Worm (Caenorhabditis elegans): Measurements from ENCODE around the gene ZK131.11.
A peak's percentile ranks its signal among the peaks of the same experiment; 100 is the strongest.

The ZK131.11 gene

DNA sequence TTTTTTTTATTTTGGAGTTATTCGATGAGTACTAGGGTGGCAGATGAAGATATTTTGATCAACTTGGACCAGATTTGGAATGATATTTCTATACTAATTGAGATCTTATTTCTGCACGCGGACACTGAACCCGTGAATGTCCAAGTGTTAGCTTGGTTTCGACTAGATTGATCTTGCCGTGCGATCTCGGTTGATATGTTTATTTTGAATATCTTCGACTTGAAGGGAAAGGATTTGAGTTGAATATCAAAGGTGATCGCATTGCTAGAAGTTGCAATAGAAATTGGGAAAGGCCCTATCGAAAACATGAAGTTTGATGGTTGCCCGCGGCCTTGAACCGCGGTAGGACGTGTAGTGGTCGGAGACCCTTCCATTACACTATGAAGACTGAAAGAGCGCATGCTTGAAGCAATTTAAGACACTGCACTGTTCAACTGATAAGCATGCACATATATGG lies 11.2 kb upstream of the ZK131.11 start:
- no peak for TF ChIP-seq klf-2 (GFP tag; conservative IDR thresholded peaks at IDR 0.05)
- TF ChIP-seq ztf-23 (GFP tag; IDR thresholded peaks at IDR 0.05), result no peak
- no peak for TF ChIP-seq med-1 (GFP tag; optimal IDR thresholded peaks at IDR 0.05; ENCODE audit: insufficient read depth)
- no peak for TF ChIP-seq ztf-29 (GFP tag; IDR thresholded peaks at IDR 0.05)
- no peak for TF ChIP-seq flt-1 (GFP tag; IDR thresholded peaks at IDR 0.05)
- no peak for TF ChIP-seq cog-1 (tag; optimal IDR thresholded peaks at IDR 0.05)
- TF ChIP-seq ref-1 (GFP tag; conservative IDR thresholded peaks at IDR 0.05), result no peak
- no peak for TF ChIP-seq T22C8.4 (GFP tag; IDR thresholded peaks at IDR 0.05)
- no peak for TF ChIP-seq tab-1 (GFP tag; IDR thresholded peaks at IDR 0.05)

DNA sequence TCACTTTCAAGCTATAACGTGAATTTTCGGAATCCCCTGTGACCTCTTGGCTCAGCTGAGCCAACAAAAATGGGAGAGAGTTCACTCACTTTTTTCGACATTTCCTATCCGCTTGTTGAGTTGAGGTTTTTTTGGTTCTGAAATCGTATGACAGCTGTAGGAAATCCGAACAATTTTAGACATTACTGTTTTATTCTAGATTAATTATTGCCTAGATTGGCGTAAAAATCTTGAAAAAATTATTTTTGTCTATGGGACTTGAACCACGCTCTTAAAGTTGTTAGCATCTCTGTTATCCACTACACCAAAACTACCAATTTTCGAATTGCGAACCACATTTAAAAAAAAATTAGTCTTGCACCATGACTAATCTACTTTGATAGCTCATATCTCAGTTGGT lies 8.1 kb upstream of the ZK131.11 start, which contains the start of gene C01B9.4:
Gene C01B9.4 (minus strand): TSS at position 101 of the 400 bp plus-strand sequence.
- no peak for TF ChIP-seq T22C8.4 (GFP tag; IDR thresholded peaks at IDR 0.05)
- no peak for TF ChIP-seq med-1 (GFP tag; optimal IDR thresholded peaks at IDR 0.05; ENCODE audit: insufficient read depth)
- no peak for TF ChIP-seq cog-1 (tag; optimal IDR thresholded peaks at IDR 0.05)
- TF ChIP-seq ref-1 (GFP tag; conservative IDR thresholded peaks at IDR 0.05), result no peak
- no peak for TF ChIP-seq ztf-23 (GFP tag; IDR thresholded peaks at IDR 0.05)
- no peak for TF ChIP-seq flt-1 (GFP tag; IDR thresholded peaks at IDR 0.05)
- TF ChIP-seq ztf-29 (GFP tag; IDR thresholded peaks at IDR 0.05), result no peak
- TF ChIP-seq tab-1 (GFP tag; IDR thresholded peaks at IDR 0.05), result no peak
- no peak for TF ChIP-seq klf-2 (GFP tag; conservative IDR thresholded peaks at IDR 0.05)

DNA sequence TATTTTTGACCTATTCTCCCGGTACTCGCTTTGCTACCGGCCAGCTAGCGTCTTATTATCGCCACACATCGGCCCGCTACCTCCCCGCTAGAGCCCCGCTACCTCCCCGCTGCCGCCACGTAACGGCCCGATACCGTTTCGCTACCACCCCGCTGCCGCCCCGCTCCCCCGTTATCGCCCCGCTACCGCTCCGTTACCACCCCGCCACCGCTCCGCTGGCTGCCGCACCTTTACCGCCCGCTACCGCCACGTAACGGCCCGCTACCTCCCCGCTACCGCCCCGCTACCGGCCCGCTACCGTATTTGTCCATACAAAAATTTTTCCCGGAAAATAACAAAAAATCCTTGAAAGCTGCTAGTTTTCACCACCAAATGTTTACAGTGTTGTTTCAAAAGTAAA lies 6.4 kb upstream of the ZK131.11 start:
- TF ChIP-seq ref-1 (GFP tag; conservative IDR thresholded peaks at IDR 0.05) (no peak), klf-2 (GFP tag; conservative IDR thresholded peaks at IDR 0.05) (no peak), ztf-23 (GFP tag; IDR thresholded peaks at IDR 0.05) (0 out of 2 replicates have a peak, but pooled peaks have one; percentile 26)

DNA sequence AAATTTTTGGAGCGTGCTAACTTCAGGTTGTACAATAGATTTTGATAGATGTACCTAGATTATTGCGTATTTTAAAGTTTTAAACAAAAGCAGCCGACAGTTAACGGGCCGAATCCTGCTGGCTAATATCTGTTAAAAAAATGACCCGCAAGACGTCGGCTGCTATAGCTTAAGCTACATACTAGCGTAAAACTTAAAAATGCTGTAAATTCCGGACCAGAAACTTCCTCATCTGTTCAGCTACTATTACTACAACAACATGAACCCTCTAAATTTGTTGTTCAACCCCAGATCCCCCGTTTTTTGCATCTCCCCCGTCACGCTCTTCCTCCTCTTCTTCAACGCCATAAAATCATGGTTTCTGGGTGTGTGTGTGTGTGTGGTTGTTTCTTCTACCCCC lies 5.1 kb upstream of the ZK131.11 start:
- TF ChIP-seq ztf-29 (GFP tag; IDR thresholded peaks at IDR 0.05), result no peak
- TF ChIP-seq ztf-23 (GFP tag; IDR thresholded peaks at IDR 0.05), result no peak
- TF ChIP-seq cog-1 (tag; optimal IDR thresholded peaks at IDR 0.05), result no peak
- TF ChIP-seq ref-1 (GFP tag; conservative IDR thresholded peaks at IDR 0.05), result no peak
- no peak for TF ChIP-seq klf-2 (GFP tag; conservative IDR thresholded peaks at IDR 0.05)
- TF ChIP-seq tab-1 (GFP tag; IDR thresholded peaks at IDR 0.05), result no peak
- TF ChIP-seq T22C8.4 (GFP tag; IDR thresholded peaks at IDR 0.05), result no peak
- no peak for TF ChIP-seq flt-1 (GFP tag; IDR thresholded peaks at IDR 0.05)
- TF ChIP-seq med-1 (GFP tag; optimal IDR thresholded peaks at IDR 0.05; ENCODE audit: insufficient read depth), result no peak

DNA sequence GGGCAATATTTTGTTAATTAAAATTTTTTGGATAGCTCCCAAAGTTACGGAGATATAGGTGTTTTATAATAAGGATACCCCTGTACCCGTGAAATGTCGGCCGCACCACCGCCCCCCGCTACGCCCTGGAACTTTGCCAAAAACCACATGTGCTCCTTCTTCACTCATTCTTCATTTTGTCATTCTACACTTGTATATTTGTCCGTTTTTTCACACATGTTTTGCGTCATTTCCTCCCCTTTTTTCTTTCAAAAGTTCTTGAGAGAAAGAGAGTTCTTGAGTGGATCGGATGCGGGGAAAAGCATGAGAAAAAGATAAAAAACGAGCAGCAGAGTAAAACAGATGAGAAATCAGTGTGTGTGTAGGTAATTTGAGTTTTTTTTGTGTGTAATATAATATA lies 3.2 kb upstream of the ZK131.11 start:
- TF ChIP-seq klf-2 (GFP tag; conservative IDR thresholded peaks at IDR 0.05) (no peak), flt-1 (GFP tag; IDR thresholded peaks at IDR 0.05) (no peak), ztf-23 (GFP tag; IDR thresholded peaks at IDR 0.05) (no peak), cog-1 (tag; optimal IDR thresholded peaks at IDR 0.05) (no peak), med-1 (GFP tag; optimal IDR thresholded peaks at IDR 0.05; ENCODE audit: insufficient read depth) (no peak), ref-1 (GFP tag; conservative IDR thresholded peaks at IDR 0.05) (no peak), tab-1 (GFP tag; IDR thresholded peaks at IDR 0.05) (no peak)

DNA sequence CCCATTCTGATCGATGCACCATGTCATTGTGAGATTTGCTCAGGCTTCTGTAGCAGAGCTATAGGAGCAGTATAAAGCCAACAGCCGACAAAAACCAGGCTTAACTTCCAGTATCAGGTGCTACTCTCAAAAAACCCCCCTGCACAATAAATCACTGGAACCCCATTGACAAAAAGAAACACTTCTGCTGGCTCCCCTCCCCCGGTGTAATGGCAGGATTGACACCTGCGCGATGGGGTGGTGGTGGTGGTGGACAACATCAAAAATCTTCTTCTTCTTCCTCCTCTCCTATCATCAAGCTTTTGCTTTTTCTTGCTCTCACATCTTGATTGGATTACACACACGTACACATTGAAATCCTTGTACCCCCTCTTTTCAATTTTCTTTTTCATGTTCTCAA lies 2.3 kb upstream of the ZK131.11 start:
- TF ChIP-seq tab-1 (GFP tag; IDR thresholded peaks at IDR 0.05), result no peak
- no peak for TF ChIP-seq klf-2 (GFP tag; conservative IDR thresholded peaks at IDR 0.05)
- no peak for TF ChIP-seq cog-1 (tag; optimal IDR thresholded peaks at IDR 0.05)
- TF ChIP-seq T22C8.4 (GFP tag; IDR thresholded peaks at IDR 0.05), result no peak
- TF ChIP-seq ztf-23 (GFP tag; IDR thresholded peaks at IDR 0.05), result no peak
- TF ChIP-seq med-1 (GFP tag; optimal IDR thresholded peaks at IDR 0.05; ENCODE audit: insufficient read depth), result no peak
- TF ChIP-seq flt-1 (GFP tag; IDR thresholded peaks at IDR 0.05), result no peak
- TF ChIP-seq ztf-29 (GFP tag; IDR thresholded peaks at IDR 0.05), result no peak
- no peak for TF ChIP-seq ref-1 (GFP tag; conservative IDR thresholded peaks at IDR 0.05)

DNA sequence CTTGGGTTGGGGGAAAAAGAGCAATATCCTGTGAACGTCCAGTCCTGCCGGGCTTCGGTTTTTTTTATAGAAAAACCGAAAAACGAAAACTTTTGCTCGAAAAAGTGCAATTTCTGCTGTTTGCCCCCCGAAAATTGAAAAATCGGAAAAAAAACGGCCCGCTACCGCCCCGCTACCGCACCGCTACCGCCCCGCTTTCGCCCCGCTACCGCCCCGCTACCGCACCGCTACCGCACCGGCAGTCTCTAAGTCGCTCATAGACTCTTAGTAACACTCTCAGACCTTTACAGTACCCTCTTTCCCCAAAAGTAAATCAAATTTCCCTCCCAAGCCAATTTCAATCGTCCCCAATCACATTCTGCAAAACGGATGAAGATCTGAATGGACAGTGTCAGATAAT lies 3.1 kb downstream of the ZK131.11 start:
- TF ChIP-seq tab-1 (GFP tag; IDR thresholded peaks at IDR 0.05) (0 out of 2 replicates have a peak, but pooled peaks have one; percentile 31), ref-1 (GFP tag; conservative IDR thresholded peaks at IDR 0.05) (no peak), T22C8.4 (GFP tag; IDR thresholded peaks at IDR 0.05) (no peak), med-1 (GFP tag; optimal IDR thresholded peaks at IDR 0.05; ENCODE audit: insufficient read depth) (no peak)

DNA sequence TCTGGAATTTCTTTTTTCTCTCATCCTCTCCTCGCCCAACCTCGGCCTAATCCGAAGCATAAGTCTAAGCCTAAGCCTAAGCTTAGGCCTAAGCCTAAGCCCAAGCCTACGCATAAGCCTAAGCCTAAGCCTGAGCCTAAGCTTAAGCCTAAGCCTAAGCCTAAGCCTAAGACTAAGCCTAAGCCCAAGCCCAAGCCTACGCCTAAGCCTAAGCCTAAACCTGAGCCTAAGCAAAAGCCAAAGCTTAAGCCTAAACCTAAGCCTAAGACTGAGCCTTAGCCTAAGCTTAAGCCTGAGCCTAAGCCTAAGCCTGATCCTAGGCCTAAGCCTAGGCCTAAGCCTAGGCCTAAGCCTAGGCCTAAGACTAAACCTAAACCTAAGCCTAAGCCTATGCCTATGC lies 4.3 kb downstream of the ZK131.11 start:
- TF ChIP-seq ztf-29 (GFP tag; IDR thresholded peaks at IDR 0.05) (peak; percentile 53), flt-1 (GFP tag; IDR thresholded peaks at IDR 0.05) (no peak)

DNA sequence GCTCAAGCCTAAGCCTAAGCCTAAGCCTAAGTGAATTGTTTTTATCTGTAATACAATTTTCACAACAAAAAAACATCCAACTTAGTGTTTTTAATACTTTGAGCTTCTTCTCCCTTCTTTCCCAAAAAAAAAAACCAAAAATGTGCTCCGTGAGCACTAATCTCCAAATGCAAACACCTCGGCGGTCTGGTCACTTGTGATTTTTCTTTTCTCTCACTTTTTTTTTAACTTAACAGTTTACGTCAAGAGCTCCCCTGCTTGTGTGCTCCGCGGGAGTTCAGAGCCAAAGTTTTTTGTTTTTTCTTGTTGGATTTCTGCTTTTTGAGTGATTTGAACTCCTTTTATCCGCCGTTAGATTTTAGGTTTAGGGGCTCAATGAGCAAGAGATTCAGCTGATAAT lies 14.2 kb downstream of the ZK131.11 start:
- TF ChIP-seq ztf-23 (GFP tag; IDR thresholded peaks at IDR 0.05), result no peak
- TF ChIP-seq klf-2 (GFP tag; conservative IDR thresholded peaks at IDR 0.05), result no peak
- no peak for TF ChIP-seq cog-1 (tag; optimal IDR thresholded peaks at IDR 0.05)
- TF ChIP-seq med-1 (GFP tag; optimal IDR thresholded peaks at IDR 0.05; ENCODE audit: insufficient read depth), result no peak
- TF ChIP-seq T22C8.4 (GFP tag; IDR thresholded peaks at IDR 0.05), result no peak
- no peak for TF ChIP-seq ztf-29 (GFP tag; IDR thresholded peaks at IDR 0.05)
- TF ChIP-seq flt-1 (GFP tag; IDR thresholded peaks at IDR 0.05), result no peak
- TF ChIP-seq tab-1 (GFP tag; IDR thresholded peaks at IDR 0.05), result no peak
- TF ChIP-seq ref-1 (GFP tag; conservative IDR thresholded peaks at IDR 0.05), result no peak

DNA sequence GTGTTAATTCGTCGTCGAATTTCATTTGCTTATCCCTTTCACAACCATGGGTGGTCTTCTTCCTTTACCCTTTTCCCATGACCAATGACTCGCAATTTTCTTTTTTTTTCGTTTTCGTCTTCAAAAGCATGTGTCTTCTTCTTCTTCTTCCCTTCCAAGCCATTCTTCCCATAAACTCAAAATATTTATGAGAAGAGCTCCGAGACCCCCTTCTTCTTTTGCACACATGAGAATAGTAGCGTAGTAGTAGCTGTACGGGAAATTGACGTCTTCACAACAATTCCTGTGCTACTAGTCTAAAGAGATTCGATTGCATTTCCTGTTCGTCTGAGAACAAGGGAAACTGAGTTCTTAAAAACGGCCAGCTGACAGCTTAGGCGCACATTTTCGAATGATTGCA lies 20.3 kb downstream of the ZK131.11 start:
- TF ChIP-seq tab-1 (GFP tag; IDR thresholded peaks at IDR 0.05) (no peak), ztf-29 (GFP tag; IDR thresholded peaks at IDR 0.05) (no peak), flt-1 (GFP tag; IDR thresholded peaks at IDR 0.05) (no peak), klf-2 (GFP tag; conservative IDR thresholded peaks at IDR 0.05) (no peak), ref-1 (GFP tag; conservative IDR thresholded peaks at IDR 0.05) (no peak), med-1 (GFP tag; optimal IDR thresholded peaks at IDR 0.05; ENCODE audit: insufficient read depth) (no peak), cog-1 (tag; optimal IDR thresholded peaks at IDR 0.05) (no peak), T22C8.4 (GFP tag; IDR thresholded peaks at IDR 0.05) (no peak), ztf-23 (GFP tag; IDR thresholded peaks at IDR 0.05) (no peak)

All from whole organism, midembryonic.